Fruit fly (Drosophila melanogaster): ENCODE results near the gene CG13404.

CG13404 gene

DNA sequence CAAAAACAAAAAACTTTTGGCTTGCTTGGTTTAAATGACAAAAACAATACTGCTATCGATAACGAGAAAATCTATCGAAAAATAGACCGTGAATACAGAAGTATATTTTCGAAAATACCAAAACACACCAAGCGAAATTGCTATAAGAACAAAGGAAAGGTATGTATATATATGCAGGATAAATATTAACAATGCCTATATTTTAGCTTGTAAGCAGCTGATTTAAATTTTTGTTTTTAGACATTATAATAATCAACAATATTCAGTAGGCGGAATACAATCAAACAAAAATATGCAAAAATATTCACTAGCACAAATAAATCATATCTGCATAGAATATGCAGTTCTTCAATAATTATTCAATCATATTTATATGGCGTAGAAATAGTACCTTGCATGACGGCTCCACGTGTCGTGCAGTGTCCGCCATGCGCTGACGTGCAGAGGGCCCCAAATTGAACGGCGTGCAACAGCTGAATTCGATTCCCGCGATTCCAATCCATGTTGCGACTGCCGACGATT lies 28.1 kb downstream of the CG13404 start, which contains the start of the genes Fbxl4 and Dus2 (continued):
- TF ChIP-seq spab (GFP tag; optimal IDR thresholded peaks at IDR 0.05): peak; percentile 73
- TF ChIP-seq CG10631 (GFP tag; optimal IDR thresholded peaks at IDR 0.05): peak; percentile 93
- TF ChIP-seq CG10669 (GFP tag; optimal IDR thresholded peaks at IDR 0.05): peak; percentile 84
- peak; percentile 84 for TF ChIP-seq CG7368 (GFP tag; optimal IDR thresholded peaks at IDR 0.05)
- TF ChIP-seq Smox (GFP tag; optimal IDR thresholded peaks at IDR 0.05): peak; percentile 90
- TF ChIP-seq fd85E (GFP tag; optimal IDR thresholded peaks at IDR 0.05): no peak
- TF ChIP-seq lz (GFP tag; optimal IDR thresholded peaks at IDR 0.05): peak; percentile 93
- peak; percentile 83 for TF ChIP-seq CG8632 (GFP tag; optimal IDR thresholded peaks at IDR 0.05)
- TF ChIP-seq CG8119 (GFP tag; IDR thresholded peaks at IDR 0.05): peak; percentile 85
- peak; percentile 94 for TF ChIP-seq Hr39 (GFP tag; optimal IDR thresholded peaks at IDR 0.05)
- TF ChIP-seq dsx (GFP tag; optimal IDR thresholded peaks at IDR 0.05; ENCODE audit: poor library complexity, severe bottlenecking): peak; percentile 76
- TF ChIP-seq Gug (GFP tag; IDR thresholded peaks at IDR 0.05): peak; percentile 77
- peak; percentile 82 for TF ChIP-seq CG11762 (GFP tag; optimal IDR thresholded peaks at IDR 0.05; ENCODE audit: insufficient read depth)

DNA sequence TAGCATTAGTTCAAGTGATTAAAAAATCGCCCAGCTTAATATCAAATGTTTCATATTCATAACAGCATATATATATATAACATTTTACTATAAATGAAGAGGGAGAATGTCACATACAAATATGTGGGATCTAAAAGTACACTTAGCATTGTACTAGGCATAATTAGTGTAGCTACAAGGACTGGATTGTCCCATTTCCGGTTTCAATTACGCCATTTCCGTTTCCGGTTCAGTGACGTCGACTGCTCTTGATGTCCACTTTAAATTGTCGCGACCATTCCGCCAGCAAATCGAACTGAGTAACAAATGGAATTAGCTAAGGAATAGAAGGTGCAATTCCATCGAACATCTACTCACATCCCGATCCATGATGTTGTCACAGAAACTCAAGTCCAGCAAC lies 31.6 kb downstream of the CG13404 start:
- TF ChIP-seq Eip78C (GFP tag) (peak; percentile 13), CG10669 (GFP tag; optimal IDR thresholded peaks at IDR 0.05) (no peak), Gug (GFP tag; IDR thresholded peaks at IDR 0.05) (no peak), net (GFP tag; optimal IDR thresholded peaks at IDR 0.05) (no peak), CG6854 (GFP tag; optimal IDR thresholded peaks at IDR 0.05) (peak; percentile 4)

DNA sequence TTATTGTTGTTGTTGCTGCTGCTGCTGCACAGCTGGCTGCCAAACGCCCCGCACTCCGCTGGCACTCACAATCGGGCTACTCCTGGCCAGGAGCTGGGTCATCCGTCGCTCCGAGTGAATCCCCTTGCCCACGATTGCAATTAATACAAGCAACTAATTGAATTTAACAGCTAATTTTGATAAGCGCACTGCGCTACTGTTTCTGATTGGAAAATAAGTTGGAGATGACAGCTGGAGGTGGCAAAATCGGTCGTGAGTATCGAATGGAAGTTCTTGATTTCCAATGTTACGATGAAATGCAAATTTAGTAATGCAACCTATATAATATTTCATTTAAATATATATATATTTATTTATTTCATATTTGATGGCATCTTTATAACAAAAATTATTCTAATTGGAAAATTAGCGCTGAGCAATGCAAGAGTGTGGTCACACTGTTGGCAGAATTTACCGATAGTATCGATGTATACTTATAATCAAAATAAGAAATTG lies 32.2 kb downstream of the CG13404 start, which contains the start of gene CG42271:
Gene CG42271 (minus strand): TSS at position 224 of the 495 bp plus-strand sequence.
- TF ChIP-seq Sox14 (GFP tag; optimal IDR thresholded peaks at IDR 0.05) (no peak), ss (GFP tag; optimal IDR thresholded peaks at IDR 0.05) (no peak), eg (GFP tag; IDR thresholded peaks at IDR 0.05) (0 out of 3 replicates have a peak, but pooled peaks have one; percentile 26), dsx (GFP tag; optimal IDR thresholded peaks at IDR 0.05; ENCODE audit: poor library complexity, severe bottlenecking) (peak; percentile 93), esn (GFP tag; optimal IDR thresholded peaks at IDR 0.05) (peak; percentile 21), Met (GFP tag; optimal IDR thresholded peaks at IDR 0.05) (no peak), CG1621 (tag; optimal IDR thresholded peaks at IDR 0.05) (no peak), CG32006 (GFP tag; optimal IDR thresholded peaks at IDR 0.05) (no peak), Lpt (GFP tag; optimal IDR thresholded peaks at IDR 0.05) (no peak), fkh (GFP tag; optimal IDR thresholded peaks at IDR 0.05) (no peak), Sox102F (GFP tag; optimal IDR thresholded peaks at IDR 0.05) (no peak), spab (GFP tag; optimal IDR thresholded peaks at IDR 0.05) (no peak), topi (GFP tag; optimal IDR thresholded peaks at IDR 0.05) (no peak), lz (GFP tag; optimal IDR thresholded peaks at IDR 0.05) (peak; percentile 28), CG7368 (GFP tag; optimal IDR thresholded peaks at IDR 0.05) (no peak), CG3032 (tag; optimal IDR thresholded peaks at IDR 0.05) (peak; percentile 15), CG11294 (GFP tag; IDR thresholded peaks at IDR 0.05) (no peak), CG34406 (GFP tag; optimal IDR thresholded peaks at IDR 0.05) (peak; percentile 26), achi (GFP tag; optimal IDR thresholded peaks at IDR 0.05) (no peak), svp (GFP tag) (peak; percentile 67)

dm6 chrX:14227043-14227442 lies 39.0 kb downstream of the CG13404 start:
- TF ChIP-seq svp (GFP tag): peak; percentile 94
- no peak for TF ChIP-seq CG10631 (GFP tag; optimal IDR thresholded peaks at IDR 0.05)
- TF ChIP-seq CG8319 (GFP tag; optimal IDR thresholded peaks at IDR 0.05): no peak

- no peak for TF ChIP-seq Eip78C (GFP tag)
- peak; percentile 26 for TF ChIP-seq svp (GFP tag)
Measured at dm6 chrX:14226093-14226492, 40.0 kb downstream of the CG13404 start, which contains the start of gene mRpL38. Gene mRpL38, plus strand, starts transcription at chrX:14226289.

All from whole organism, prepupa.